Worm (Caenorhabditis elegans) whole organism, late embryonic: Measurements from ENCODE around the gene dmd-6.

Source experiments
- ama-1 ChIP-seq: fragments of 150-350 bp; optimal IDR thresholded peaks from 2 replicates; lab custom pipeline; 2014
- ceh-14 ChIP-seq: sonication (generic microtip); optimal IDR thresholded peaks from 2 replicates; lab custom pipeline; 2016; ENCODE audit warnings: missing genotype, missing genetic modification characterization, missing compliant biosample characterization
- ceh-31 ChIP-seq: sonication (generic microtip); optimal IDR thresholded peaks from 2 replicates; lab custom pipeline; 2016; ENCODE audit warnings: missing genetic modification characterization, missing compliant biosample characterization
- elt-2 ChIP-seq: sonication (generic microtip); optimal IDR thresholded peaks from 2 replicates; lab custom pipeline; 2016; ENCODE audit warnings: missing genetic modification reagents, missing genetic modification characterization, missing compliant biosample characterization
- elt-4 ChIP-seq: sonication (generic microtip); optimal IDR thresholded peaks from 2 replicates; lab custom pipeline; 2016; ENCODE audit warnings: missing genetic modification characterization, missing compliant biosample characterization
- fkh-10 ChIP-seq: fragments of 150-350 bp; optimal IDR thresholded peaks from 2 replicates; lab custom pipeline; 2014; ENCODE audit warnings: missing biosample characterization, missing genetic modification reagents, missing genetic modification characterization
- hlh-15 ChIP-seq: sonication (generic microtip); optimal IDR thresholded peaks from 2 replicates; lab custom pipeline; 2016; ENCODE audit warnings: missing genetic modification characterization, missing compliant biosample characterization
- nfya-1 ChIP-seq: sonication (generic microtip); optimal IDR thresholded peaks from 2 replicates; lab custom pipeline; 2017; ENCODE audit warnings: missing genetic modification characterization, mild to moderate bottlenecking, missing compliant biosample characterization, antibody characterized with exemption, moderate library complexity
- pqm-1 ChIP-seq: sonication (generic microtip); optimal IDR thresholded peaks from 2 replicates; lab custom pipeline; 2016; ENCODE audit warnings: missing genetic modification characterization, missing compliant biosample characterization
- sox-4 ChIP-seq: sonication (generic microtip); optimal IDR thresholded peaks from 2 replicates; lab custom pipeline; 2017; ENCODE audit warnings: mild to moderate bottlenecking, missing genetic modification characterization, inconsistent platforms, missing compliant biosample characterization
- tbx-2 ChIP-seq: sonication (generic microtip); optimal IDR thresholded peaks from 2 replicates; lab custom pipeline; 2016; ENCODE audit warnings: missing genetic modification characterization, missing compliant biosample characterization

DNA sequence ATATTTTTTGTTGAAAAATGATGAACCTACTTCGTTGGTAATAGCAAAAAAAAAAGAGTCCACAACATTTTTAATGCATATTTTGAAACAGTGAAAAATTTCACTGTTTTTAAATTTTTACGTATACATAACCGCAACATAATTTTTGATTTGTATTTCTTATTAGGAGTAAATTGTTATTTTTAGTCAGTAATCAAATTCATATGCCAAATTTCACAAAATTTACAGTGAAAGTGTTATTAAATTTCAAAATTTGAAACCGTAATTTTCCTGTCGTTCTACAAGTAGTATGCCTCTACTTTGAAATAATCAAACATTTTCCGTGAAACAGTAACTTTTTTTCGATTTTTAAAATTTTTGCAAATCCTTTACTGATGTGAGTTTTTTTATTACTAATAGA is 1.6 kb downstream of the dmd-6 start:
- TF ChIP-seq fkh-10 (GFP tag; lab: Kevin White, UChicago) (no peak), nfya-1 (tag; lab: Kevin White, UChicago) (no peak), tbx-2 (tag; lab: Kevin White, UChicago) (no peak), sox-4 (tag; lab: Kevin White, UChicago) (no peak), ceh-14 (tag; lab: Kevin White, UChicago) (no peak), hlh-15 (tag; lab: Kevin White, UChicago) (no peak), pqm-1 (tag; lab: Kevin White, UChicago) (no peak), elt-4 (tag; lab: Kevin White, UChicago) (no peak), ama-1 (no peak), elt-2 (tag; lab: Kevin White, UChicago) (no peak), ceh-31 (tag; lab: Kevin White, UChicago) (no peak)
